Fruit fly (Drosophila melanogaster) Kc167 (cell line): ENCODE measurements around the gene Ir7c.

ENCODE experiments used
- Myc ChIP-seq: fragments of >200 bp; optimal IDR thresholded peaks from 2 replicates; lab custom pipeline; 2017; ENCODE audit warnings: missing external identifiers
- Sin3A ChIP-seq: fragments of >200 bp; optimal IDR thresholded peaks from 2 replicates; lab custom pipeline; 2018; ENCODE audit warnings: missing external identifiers
- h ChIP-seq: fragments of >200 bp; optimal IDR thresholded peaks from 3 replicates; lab custom pipeline; 2018; ENCODE audit warnings: missing external identifiers
- insv ChIP-seq: fragments of >200 bp; optimal IDR thresholded peaks from 3 replicates; lab custom pipeline; 2018; ENCODE audit warnings: missing external identifiers
- psq ChIP-seq: fragments of >200 bp; optimal IDR thresholded peaks from 2 replicates; lab custom pipeline; 2017; ENCODE audit warnings: missing external identifiers
- ttk ChIP-seq: sonication (Bioruptor generic); optimal IDR thresholded peaks from 2 replicates; lab custom pipeline; 2017; ENCODE audit warnings: missing external identifiers

Ir7c gene

DNA sequence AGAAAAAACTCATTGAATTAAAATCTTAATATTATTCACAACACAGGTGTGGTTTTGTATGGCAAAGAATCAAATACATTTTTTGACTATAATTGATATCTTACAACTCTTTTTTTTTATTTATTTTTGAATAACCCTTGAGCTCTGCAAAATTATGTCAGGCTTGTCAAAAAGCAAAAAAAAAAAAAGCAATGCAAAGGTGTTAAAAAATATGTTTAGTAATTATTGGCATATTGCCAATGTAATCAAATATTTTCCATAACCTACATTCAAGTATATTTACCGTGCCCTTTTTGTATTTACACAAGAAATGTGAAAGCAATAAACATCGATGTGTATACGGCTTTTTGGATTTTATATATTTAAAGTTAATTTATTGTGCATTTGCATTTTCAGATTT is at the start of gene Ir7c:
TSS of gene Ir7c (plus strand) at position 301 of the 400 bp plus-strand sequence.
- TF ChIP-seq ttk (lab: Kevin White, UChicago): no peak
- TF ChIP-seq psq (lab: Kevin White, UChicago): no peak
- no peak for TF ChIP-seq Sin3A (lab: Kevin White, UChicago)
- no peak for TF ChIP-seq h (lab: Kevin White, UChicago)
- no peak for TF ChIP-seq Myc (lab: Kevin White, UChicago)
- TF ChIP-seq insv (lab: Kevin White, UChicago): no peak

- TF ChIP-seq insv (lab: Kevin White, UChicago): no peak
- TF ChIP-seq Sin3A (lab: Kevin White, UChicago): no peak
- no peak for TF ChIP-seq h (lab: Kevin White, UChicago)
- TF ChIP-seq ttk (lab: Kevin White, UChicago): no peak
Observed at dm6 chrX:7825310-7825709, 48.9 kb upstream of the Ir7c start.

DNA sequence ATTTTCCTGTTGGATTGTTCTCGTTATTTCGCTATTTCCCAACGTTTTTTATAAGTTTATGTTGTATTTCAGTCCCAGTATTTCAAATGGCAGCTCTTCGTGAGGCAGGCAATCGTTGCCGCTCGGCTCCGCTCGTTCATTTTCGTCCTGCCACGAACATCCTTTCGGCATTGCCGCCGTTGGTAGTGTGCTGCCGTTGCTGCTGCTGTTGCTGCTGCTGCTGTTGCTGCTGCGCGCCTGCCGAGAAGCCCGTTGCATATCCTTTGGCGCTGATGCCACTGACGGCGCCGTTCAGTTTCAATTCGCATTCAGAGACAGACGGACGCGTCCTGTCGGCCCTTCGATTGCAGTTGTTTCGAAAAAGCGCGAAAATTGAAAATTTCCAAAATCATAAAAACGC is 48.3 kb upstream of the Ir7c start, which contains the start of gene CARPA:
TSS of gene CARPA (plus strand) at position 301 of the 400 bp plus-strand sequence.
- TF ChIP-seq Myc (lab: Kevin White, UChicago) (no peak), Sin3A (lab: Kevin White, UChicago) (no peak), h (lab: Kevin White, UChicago) (no peak), insv (lab: Kevin White, UChicago) (no peak), psq (lab: Kevin White, UChicago) (no peak), ttk (lab: Kevin White, UChicago) (no peak)

DNA sequence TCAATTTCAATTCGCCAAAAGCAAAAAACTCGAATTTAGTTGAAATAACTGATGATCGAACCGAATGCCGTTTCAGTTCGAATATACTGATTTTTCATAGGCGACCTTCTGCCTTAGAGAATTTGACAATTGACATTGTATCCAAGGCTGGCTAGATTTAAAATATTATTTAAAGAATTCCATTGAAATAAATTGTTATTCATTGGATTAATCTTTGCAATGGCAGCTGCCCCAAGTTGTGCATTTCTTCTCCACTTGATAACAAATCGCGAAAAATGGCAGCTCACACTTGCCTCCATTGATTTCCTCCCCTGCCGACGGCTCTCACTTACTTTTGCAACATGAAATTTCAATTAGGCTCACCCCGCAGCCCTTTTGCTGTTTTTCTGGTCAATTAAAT is 20.1 kb upstream of the Ir7c start, which contains the start of gene CG10920:
TSS of gene CG10920 (minus strand) at position 101 of the 400 bp plus-strand sequence.
- no peak for TF ChIP-seq insv (lab: Kevin White, UChicago)
- TF ChIP-seq ttk (lab: Kevin White, UChicago): no peak
- no peak for TF ChIP-seq psq (lab: Kevin White, UChicago)
- no peak for TF ChIP-seq Myc (lab: Kevin White, UChicago)
- no peak for TF ChIP-seq Sin3A (lab: Kevin White, UChicago)

DNA sequence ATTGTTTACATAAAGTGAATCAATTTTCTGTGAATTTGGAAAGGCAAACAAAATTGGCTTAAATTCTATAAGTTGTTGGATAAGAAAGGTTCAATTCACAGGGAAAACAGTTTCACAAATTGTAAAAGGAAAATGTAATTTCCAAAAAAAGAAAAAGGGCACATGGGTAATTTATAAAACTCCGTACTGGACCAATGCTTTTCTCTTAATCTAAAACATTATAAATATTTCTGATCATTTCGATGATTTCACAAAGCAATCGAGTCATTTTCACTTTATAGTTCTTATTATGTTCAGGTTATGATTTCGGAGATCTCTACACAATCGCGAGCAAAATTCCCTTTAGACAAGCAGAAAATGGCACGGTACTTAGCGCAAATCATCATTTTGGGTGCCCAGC is 16.3 kb upstream of the Ir7c start, which contains the start of gene CG1409:
TSS of gene CG1409 (plus strand) at position 301 of the 400 bp plus-strand sequence.
- no peak for TF ChIP-seq h (lab: Kevin White, UChicago)
- no peak for TF ChIP-seq psq (lab: Kevin White, UChicago)
- TF ChIP-seq Sin3A (lab: Kevin White, UChicago): no peak
- no peak for TF ChIP-seq insv (lab: Kevin White, UChicago)
- TF ChIP-seq Myc (lab: Kevin White, UChicago): no peak
- TF ChIP-seq ttk (lab: Kevin White, UChicago): no peak

dm6 chrX:7866868-7867267 is 7.3 kb upstream of the Ir7c start, which contains the start of gene Ir7b:
Gene Ir7b (minus strand): TSS chrX:7866968.
- no peak for TF ChIP-seq Myc (lab: Kevin White, UChicago)
- no peak for TF ChIP-seq psq (lab: Kevin White, UChicago)
- no peak for TF ChIP-seq Sin3A (lab: Kevin White, UChicago)
- no peak for TF ChIP-seq insv (lab: Kevin White, UChicago)
- no peak for TF ChIP-seq h (lab: Kevin White, UChicago)
- no peak for TF ChIP-seq ttk (lab: Kevin White, UChicago)

dm6 chrX:7873172-7873930 is 843 bp upstream of the Ir7c start, which contains the start of gene dec:
Gene dec (minus strand): TSS chrX:7873222.
- no peak for TF ChIP-seq ttk (lab: Kevin White, UChicago)

dm6 chrX:7878736-7879135 is 4.5 kb downstream of the Ir7c start, which contains the start of gene Ir7d:
Gene Ir7d (minus strand): TSS chrX:7878836.
- TF ChIP-seq Myc (lab: Kevin White, UChicago) (no peak), h (lab: Kevin White, UChicago) (no peak), psq (lab: Kevin White, UChicago) (no peak), insv (lab: Kevin White, UChicago) (no peak), ttk (lab: Kevin White, UChicago) (no peak), Sin3A (lab: Kevin White, UChicago) (no peak)

- TF ChIP-seq psq (lab: Kevin White, UChicago) (no peak), insv (lab: Kevin White, UChicago) (no peak), Myc (lab: Kevin White, UChicago) (no peak), Sin3A (lab: Kevin White, UChicago) (no peak), h (lab: Kevin White, UChicago) (no peak), ttk (lab: Kevin White, UChicago) (no peak)
Observed at dm6 chrX:7881579-7881978, 7.4 kb downstream of the Ir7c start, which contains the start of gene Ir7e. Gene Ir7e (minus strand): TSS chrX:7881679.

- TF ChIP-seq insv (lab: Kevin White, UChicago): no peak
Observed at dm6 chrX:7883926-7884325, 9.7 kb downstream of the Ir7c start, which contains the start of gene Ir7f. Gene Ir7f (minus strand): TSS chrX:7884026.

DNA sequence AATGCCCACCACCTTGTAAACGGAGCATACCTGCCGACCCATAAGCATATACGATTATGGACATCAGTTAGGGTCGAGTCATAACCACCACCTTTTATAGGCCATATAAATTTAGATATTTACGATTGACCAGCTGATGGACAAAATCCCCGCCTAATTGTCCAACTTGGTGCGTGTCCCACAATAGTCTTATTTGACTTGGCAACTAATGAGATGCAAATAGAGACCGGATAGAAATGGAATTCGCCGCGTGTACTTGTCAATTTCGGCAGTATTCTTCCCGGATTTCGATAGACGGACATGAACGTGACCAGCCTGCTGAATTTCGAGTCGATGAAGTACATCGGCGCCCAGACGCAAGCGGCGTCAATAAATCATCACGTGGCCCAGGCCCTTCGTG is 10.2 kb downstream of the Ir7c start, which contains the start of gene Ir7g:
TSS of gene Ir7g (plus strand) at position 301 of the 400 bp plus-strand sequence.
- TF ChIP-seq Sin3A (lab: Kevin White, UChicago): no peak
- no peak for TF ChIP-seq ttk (lab: Kevin White, UChicago)
- TF ChIP-seq h (lab: Kevin White, UChicago): no peak
- TF ChIP-seq psq (lab: Kevin White, UChicago): no peak
- TF ChIP-seq Myc (lab: Kevin White, UChicago): no peak
- TF ChIP-seq insv (lab: Kevin White, UChicago): no peak
